Fruit fly (Drosophila melanogaster): ENCODE measurements around the gene TFAM.

The TFAM gene

dm6 chr3R:20542283-20543144 lies 34.3 kb downstream of the TFAM start (continued):
- TF ChIP-seq CG6808 (GFP tag; optimal IDR thresholded peaks at IDR 0.05) (no peak), esn (GFP tag; optimal IDR thresholded peaks at IDR 0.05) (peak; percentile 12), CG6276 (GFP tag; optimal IDR thresholded peaks at IDR 0.05) (no peak), net (GFP tag; optimal IDR thresholded peaks at IDR 0.05) (no peak)

dm6 chr3R:20534575-20534974 lies 42.2 kb downstream of the TFAM start, which contains the start of the genes MtnE and MtnD:
Gene MtnE (minus strand): TSS chr3R:20534704.
Gene MtnD (plus strand): TSS chr3R:20534962.
- no peak for TF ChIP-seq dsx (GFP tag; optimal IDR thresholded peaks at IDR 0.05; ENCODE audit: poor library complexity, severe bottlenecking)
- no peak for TF ChIP-seq fd59A (GFP tag; optimal IDR thresholded peaks at IDR 0.05)
- TF ChIP-seq CG8119 (GFP tag; IDR thresholded peaks at IDR 0.05) = no peak
- no peak for TF ChIP-seq CG10669 (GFP tag; optimal IDR thresholded peaks at IDR 0.05)
- no peak for TF ChIP-seq CG34406 (GFP tag; optimal IDR thresholded peaks at IDR 0.05)
- TF ChIP-seq svp (GFP tag) = peak; percentile 88
- TF ChIP-seq Sox14 (GFP tag; optimal IDR thresholded peaks at IDR 0.05) = no peak
- TF ChIP-seq CG16779 (tag; optimal IDR thresholded peaks at IDR 0.05) = no peak
- no peak for TF ChIP-seq lz (GFP tag; optimal IDR thresholded peaks at IDR 0.05)
- no peak for TF ChIP-seq CG4318 (GFP tag; optimal IDR thresholded peaks at IDR 0.05)
- TF ChIP-seq CG15336 (GFP tag; IDR thresholded peaks at IDR 0.05) = no peak
- TF ChIP-seq Eip78C (GFP tag) = peak; percentile 69
- TF ChIP-seq vri (GFP tag; optimal IDR thresholded peaks at IDR 0.05) = peak; percentile 29
- TF ChIP-seq fd85E (GFP tag; optimal IDR thresholded peaks at IDR 0.05) = no peak
- peak; percentile 16 for TF ChIP-seq CG3919 (GFP tag; optimal IDR thresholded peaks at IDR 0.05)
- TF ChIP-seq CG11294 (GFP tag; IDR thresholded peaks at IDR 0.05) = no peak
- no peak for TF ChIP-seq CG7368 (GFP tag; optimal IDR thresholded peaks at IDR 0.05)

Data from whole organism, prepupa.